Fruit fly (Drosophila melanogaster): Measurements from ENCODE around the gene CG32591.

CG32591 gene

DNA sequence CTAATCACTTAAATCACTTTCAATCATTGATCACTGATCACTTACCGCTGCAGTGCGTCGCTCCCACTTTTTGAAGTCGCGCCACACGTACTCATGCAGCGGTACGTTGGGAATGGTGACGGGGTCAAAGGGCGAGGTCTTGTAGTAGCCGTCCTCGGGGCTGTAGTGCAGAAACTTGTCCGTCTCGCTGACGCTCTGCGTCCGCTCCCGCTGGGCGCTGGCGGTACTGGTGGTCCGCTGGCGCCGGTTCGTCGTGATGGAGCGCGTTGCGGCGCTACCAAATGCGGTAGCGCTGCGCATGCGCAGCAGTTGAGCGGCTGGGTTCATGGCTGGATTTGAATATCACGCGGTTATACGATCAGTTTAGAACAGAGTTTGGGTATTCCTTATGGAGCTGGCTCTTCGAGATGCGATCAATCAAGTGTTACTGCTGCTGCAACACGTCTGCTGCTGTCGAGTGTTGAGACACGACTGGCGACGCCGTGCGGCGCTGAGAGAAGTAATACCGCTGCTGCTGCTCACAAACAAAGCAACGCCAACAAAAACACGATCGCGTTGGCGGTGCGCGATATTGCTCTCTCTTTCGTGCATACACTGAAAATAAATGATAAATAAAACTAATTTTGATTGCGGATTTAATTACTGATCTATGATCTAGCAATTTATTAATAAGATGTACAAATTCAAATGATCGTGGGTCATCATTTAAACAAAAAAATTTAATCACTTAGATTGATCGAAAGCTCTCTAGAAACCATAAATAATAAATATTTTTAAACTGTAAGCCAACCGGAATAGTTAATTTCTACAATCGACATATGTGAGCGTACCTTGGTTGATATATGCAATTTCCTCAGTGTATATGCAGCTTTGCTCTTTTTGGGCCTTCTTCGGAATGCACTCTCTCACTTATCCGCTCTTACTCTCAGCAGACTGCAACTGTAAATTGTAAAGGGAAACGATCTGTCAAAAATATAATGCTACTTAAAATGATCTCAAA lies 21.8 kb upstream of the CG32591 start (continued):
- peak; percentile 0 for TF ChIP-seq CG17912 (GFP tag; optimal IDR thresholded peaks at IDR 0.05)
- peak; percentile 66 for TF ChIP-seq CG3847 (GFP tag; IDR thresholded peaks at IDR 0.05)
- peak; percentile 83 for TF ChIP-seq Mes4 (GFP tag; optimal IDR thresholded peaks at IDR 0.05)
- TF ChIP-seq caup (GFP tag; optimal IDR thresholded peaks at IDR 0.05; ENCODE audit: severe bottlenecking) = peak; percentile 72
- peak in 1 of 2 experiments; percentile 61 for TF ChIP-seq insv (GFP tag; optimal IDR thresholded peaks at IDR 0.05)
- peak; percentile 61 for TF ChIP-seq CTCF (GFP tag; optimal IDR thresholded peaks at IDR 0.05)
- peak; percentile 81 for TF ChIP-seq Aef1 (GFP tag; IDR thresholded peaks at IDR 0.05)
- peak; percentile 73 for TF ChIP-seq Sry-β (GFP tag; optimal IDR thresholded peaks at IDR 0.05)
- peak; percentile 70 for TF ChIP-seq dimm (GFP tag; IDR thresholded peaks at IDR 0.05)
- peak; percentile 50 for TF ChIP-seq Dip3 (GFP tag; optimal IDR thresholded peaks at IDR 0.05)
- TF ChIP-seq CG6272 (GFP tag; IDR thresholded peaks at IDR 0.05) = peak; percentile 83
- TF ChIP-seq CHES-1-like (GFP tag; optimal IDR thresholded peaks at IDR 0.05) = peak; percentile 68
- TF ChIP-seq her (GFP tag; optimal IDR thresholded peaks at IDR 0.05) = peak; percentile 58
- peak; percentile 98 for TF ChIP-seq dmrt11E (tag; optimal IDR thresholded peaks at IDR 0.05)
- TF ChIP-seq al (GFP tag; IDR thresholded peaks at IDR 0.05) = peak; percentile 57
- TF ChIP-seq zfh2 (GFP tag; optimal IDR thresholded peaks at IDR 0.05) = no peak
- TF ChIP-seq fd96Cb (tag; optimal IDR thresholded peaks at IDR 0.05) = peak; percentile 97
- no peak for TF ChIP-seq gfzf (GFP tag; optimal IDR thresholded peaks at IDR 0.05)
- TF ChIP-seq shn (GFP tag; optimal IDR thresholded peaks at IDR 0.05) = peak; percentile 78
- no peak for TF ChIP-seq emc (GFP tag; optimal IDR thresholded peaks at IDR 0.05)
- TF ChIP-seq bsh (GFP tag; optimal IDR thresholded peaks at IDR 0.05) = peak; percentile 96
- TF ChIP-seq Lim3 (GFP tag; IDR thresholded peaks at IDR 0.05) = peak; percentile 74
- TF ChIP-seq CG7987 (GFP tag; optimal IDR thresholded peaks at IDR 0.05) = peak; percentile 71
- peak; percentile 88 for TF ChIP-seq ci (GFP tag; IDR thresholded peaks at IDR 0.05)
- peak; percentile 93 for TF ChIP-seq Max (GFP tag; optimal IDR thresholded peaks at IDR 0.05)
- peak; percentile 53 for TF ChIP-seq CG15514 (GFP tag; optimal IDR thresholded peaks at IDR 0.05)
- TF ChIP-seq CG10979 (tag; optimal IDR thresholded peaks at IDR 0.05) = peak; percentile 98
- TF ChIP-seq peb (GFP tag; IDR thresholded peaks at IDR 0.05) = peak; percentile 87
- no peak for TF ChIP-seq Sin3A (optimal IDR thresholded peaks at IDR 0.05)
- peak; percentile 36 for TF ChIP-seq da (GFP tag; optimal IDR thresholded peaks at IDR 0.05)
- TF ChIP-seq B-H1 (GFP tag; IDR thresholded peaks at IDR 0.05) = peak; percentile 80
- peak; percentile 57 for TF ChIP-seq CG2889 (GFP tag; IDR thresholded peaks at IDR 0.05)
- TF ChIP-seq CG10267 (tag; optimal IDR thresholded peaks at IDR 0.05) = peak; percentile 94
- TF ChIP-seq grau (tag; optimal IDR thresholded peaks at IDR 0.05) = peak; percentile 95
- TF ChIP-seq Ravus (GFP tag; IDR thresholded peaks at IDR 0.05) = peak; percentile 51
- TF ChIP-seq dpn (GFP tag; optimal IDR thresholded peaks at IDR 0.05) = peak; percentile 81 to 89
- TF ChIP-seq D (optimal IDR thresholded peaks at IDR 0.05) = no peak
- TF ChIP-seq D (GFP tag; optimal IDR thresholded peaks at IDR 0.05) = peak; percentile 97
- TF ChIP-seq CG10209 (GFP tag; optimal IDR thresholded peaks at IDR 0.05) = peak; percentile 94
- TF ChIP-seq Nf-YA (GFP tag; IDR thresholded peaks at IDR 0.05) = peak; percentile 73
- peak; percentile 44 for TF ChIP-seq CG1792 (GFP tag; optimal IDR thresholded peaks at IDR 0.05)
- TF ChIP-seq CG14050 (GFP tag; IDR thresholded peaks at IDR 0.05) = peak; percentile 86
- TF ChIP-seq mld (GFP tag; IDR thresholded peaks at IDR 0.05; ENCODE audit: partially characterized antibody) = no peak
- peak; percentile 92 for TF ChIP-seq oc (tag; optimal IDR thresholded peaks at IDR 0.05)
- peak; percentile 59 for TF ChIP-seq Bdp1 (GFP tag; optimal IDR thresholded peaks at IDR 0.05)
- TF ChIP-seq CG12659 (GFP tag; optimal IDR thresholded peaks at IDR 0.05) = peak; percentile 94
- TF ChIP-seq pho (GFP tag; optimal IDR thresholded peaks at IDR 0.05) = peak; percentile 71
- TF ChIP-seq tap (tag; optimal IDR thresholded peaks at IDR 0.05) = peak; percentile 93
- TF ChIP-seq gcm (GFP tag; optimal IDR thresholded peaks at IDR 0.05) = peak; percentile 96
